Worm (Caenorhabditis elegans) whole organism, L4/young adult: ENCODE data around the gene str-139.

Source experiments
- W03F9.2 ChIP-seq: fragments of 150-350 bp; optimal IDR thresholded peaks from 2 replicates; lab custom pipeline; 2014; ENCODE audit warnings: missing biosample characterization, missing genetic modification characterization
- dao-5 ChIP-seq: sonication (generic microtip); optimal IDR thresholded peaks from 2 replicates; lab custom pipeline; 2016; ENCODE audit warnings: missing genotype, missing genetic modification characterization, moderate library complexity, missing compliant biosample characterization
- him-1 ChIP-seq: sonication (generic microtip); optimal IDR thresholded peaks from 2 replicates; lab custom pipeline; 2016; ENCODE audit warnings: missing genotype, missing genetic modification reagents, missing genetic modification characterization, missing compliant biosample characterization

DNA sequence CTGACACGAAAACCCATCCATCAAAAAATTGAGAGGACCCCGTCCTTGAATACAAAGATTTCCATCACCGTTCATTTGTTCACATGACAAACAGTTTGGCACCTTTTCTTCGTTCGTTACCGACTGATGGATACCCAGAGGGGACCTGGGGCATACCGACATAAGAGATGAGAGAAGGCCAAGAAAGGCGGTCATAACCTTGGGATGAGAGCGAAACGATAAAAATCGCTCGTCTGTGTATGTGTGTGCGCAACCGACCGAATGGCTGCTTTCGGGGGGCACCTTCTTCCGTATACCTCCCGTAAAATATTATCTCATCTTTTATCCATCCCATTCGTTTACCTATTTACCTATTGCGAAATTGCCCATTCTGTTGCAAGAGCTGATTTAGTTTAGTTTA is 17.0 kb downstream of the str-139 start:
- TF ChIP-seq dao-5 (tag; lab: Kevin White, UChicago) (no peak), him-1 (tag; lab: Kevin White, UChicago) (no peak), W03F9.2 (no peak)
